Fruit fly (Drosophila melanogaster) whole organism, wandering third instar larva: Measurements from ENCODE around the gene scny.
A peak's percentile ranks its signal among the peaks of the same experiment; 100 is the strongest.

Source experiments
- brk ChIP-seq: fragments of 200-800 bp; sonication (Bioruptor generic); optimal IDR thresholded peaks from 2 replicates; lab custom pipeline; 2016; ENCODE audit warnings: missing biosample characterization, mild to moderate bottlenecking, missing genetic modification characterization
- fru ChIP-seq: fragments of 200-800 bp; sonication (Bioruptor generic); optimal IDR thresholded peaks from 3 replicates; lab custom pipeline; 2016; ENCODE audit warnings: missing biosample characterization, mild to moderate bottlenecking, missing genetic modification characterization
- h ChIP-seq: fragments of 200-800 bp; sonication (Bioruptor generic); optimal IDR thresholded peaks from 3 replicates; lab custom pipeline; 2016; ENCODE audit warnings: missing biosample characterization, mild to moderate bottlenecking, missing genetic modification characterization
- jim ChIP-seq: fragments of 175-275, 200-325 bp; sonication (Bioruptor generic); optimal IDR thresholded peaks from 2 replicates; lab custom pipeline; 2016; ENCODE audit warnings: missing biosample characterization, mild to moderate bottlenecking, missing genetic modification characterization

dm6 chr3L:5789663-5790062, 20.9 kb downstream of the scny start:
- peak; percentile 30 for TF ChIP-seq fru (GFP tag; lab: Kevin White, UChicago)
- no peak for TF ChIP-seq h (GFP tag; lab: Kevin White, UChicago)
- TF ChIP-seq jim (GFP tag; lab: Kevin White, UChicago) = no peak
- TF ChIP-seq brk (GFP tag; lab: Kevin White, UChicago) = no peak
